Fruit fly (Drosophila melanogaster) whole organism, pupa: ENCODE data around the gene CROT.

Experiments
- CG10348 ChIP-seq: fragments of 200-800 bp; sonication (Bioruptor generic); IDR thresholded peaks from 2 replicates; pipeline ENCODE4 v1.3.6; 2022; ENCODE audit warnings: missing biosample characterization, missing genetic modification characterization
- CG12605 ChIP-seq: fragments of 200-800 bp; sonication (Bioruptor generic); IDR thresholded peaks from 2 replicates; pipeline ENCODE4 v1.3.6; 2022; ENCODE audit warnings: missing biosample characterization, missing genetic modification characterization
- CG13204 ChIP-seq: fragments of 200-800 bp; sonication (Bioruptor generic); optimal IDR thresholded peaks from 2 replicates; lab custom pipeline; 2018; ENCODE audit warnings: missing biosample characterization, mild to moderate bottlenecking, missing genetic modification characterization, moderate library complexity
- CG14655 ChIP-seq: fragments of 200-800 bp; sonication (Bioruptor generic); optimal IDR thresholded peaks from 3 replicates; lab custom pipeline; 2017; ENCODE audit warnings: mild to moderate bottlenecking, missing biosample characterization, missing genetic modification reagents, missing genetic modification characterization
- CG15710 ChIP-seq: fragments of 200-800 bp; sonication (Bioruptor generic); optimal IDR thresholded peaks from 2 replicates; lab custom pipeline; 2018; ENCODE audit warnings: missing biosample characterization, mild to moderate bottlenecking, missing genetic modification characterization, moderate library complexity
- CG17806 ChIP-seq: fragments of 200-800 bp; sonication (Bioruptor generic); optimal IDR thresholded peaks from 2 replicates; lab custom pipeline; 2018; ENCODE audit warnings: missing biosample characterization, mild to moderate bottlenecking, missing genetic modification characterization, moderate library complexity
- CG32121 ChIP-seq: fragments of 200-800 bp; sonication (Bioruptor generic); IDR thresholded peaks from 2 replicates; pipeline ENCODE4 v1.3.6; 2022; ENCODE audit warnings: missing biosample characterization, missing genetic modification characterization
- CG34367 ChIP-seq: fragments of 200-800 bp; sonication (Bioruptor generic); optimal IDR thresholded peaks from 2 replicates; lab custom pipeline; 2018; ENCODE audit warnings: missing biosample characterization, mild to moderate bottlenecking, missing genetic modification characterization
- CG4496 ChIP-seq: fragments of 200-800 bp; sonication (Bioruptor generic); IDR thresholded peaks from 3 replicates; pipeline ENCODE4 v1.3.6; 2022; ENCODE audit warnings: missing biosample characterization, missing genetic modification characterization
- CG8159 ChIP-seq: fragments of 200-800 bp; sonication (Bioruptor generic); optimal IDR thresholded peaks from 3 replicates; lab custom pipeline; 2018; ENCODE audit warnings: missing biosample characterization, mild to moderate bottlenecking, missing genetic modification characterization, moderate library complexity
- CG8301 ChIP-seq: fragments of 200-800 bp; sonication (Bioruptor generic); optimal IDR thresholded peaks from 2 replicates; lab custom pipeline; 2018; ENCODE audit warnings: missing biosample characterization, mild to moderate bottlenecking, missing genetic modification characterization
- CG9948 ChIP-seq: fragments of 200-800 bp; sonication (Bioruptor generic); optimal IDR thresholded peaks from 2 replicates; lab custom pipeline; 2018; ENCODE audit warnings: missing biosample characterization, mild to moderate bottlenecking, missing genetic modification characterization, moderate library complexity
- D1 ChIP-seq: fragments of 200-800 bp; sonication (Bioruptor generic); optimal IDR thresholded peaks from 2 replicates; lab custom pipeline; 2018; ENCODE audit warnings: missing biosample characterization, mild to moderate bottlenecking, missing genetic modification characterization, moderate library complexity
- EcR ChIP-seq: fragments of 200-800 bp; sonication (Bioruptor generic); optimal IDR thresholded peaks from 3 replicates; lab custom pipeline; 2019; ENCODE audit warnings: missing biosample characterization, missing genetic modification characterization, mild to moderate bottlenecking, moderate library complexity, missing genetic modification reagents
- Ets98B ChIP-seq: fragments of 200-800 bp; sonication (Bioruptor generic); IDR thresholded peaks from 2 replicates; pipeline ENCODE4 v1.3.6; 2022; ENCODE audit warnings: missing biosample characterization, missing genetic modification characterization
- Pif1A ChIP-seq: fragments of 200-800 bp; sonication (Bioruptor generic); optimal IDR thresholded peaks from 3 replicates; lab custom pipeline; 2016; ENCODE audit warnings: missing biosample characterization, missing genetic modification characterization
- Pif1B ChIP-seq: fragments of 200-800 bp; sonication (Bioruptor generic); optimal IDR thresholded peaks from 3 replicates; lab custom pipeline; 2016; ENCODE audit warnings: missing biosample characterization, missing genetic modification characterization
- Snoo ChIP-seq: fragments of 200-800 bp; sonication (Bioruptor generic); optimal IDR thresholded peaks from 3 replicates; lab custom pipeline; 2017; ENCODE audit warnings: missing biosample characterization, mild to moderate bottlenecking, missing genetic modification characterization, inconsistent platforms
- fd96Ca ChIP-seq: fragments of 200-800 bp; sonication (Bioruptor generic); IDR thresholded peaks from 3 replicates; pipeline ENCODE4 v1.3.6; 2022; ENCODE audit warnings: missing biosample characterization, missing genetic modification characterization
- gl ChIP-seq: fragments of 200-800 bp; sonication (Bioruptor generic); optimal IDR thresholded peaks from 2 replicates; lab custom pipeline; 2018; ENCODE audit warnings: missing biosample characterization, mild to moderate bottlenecking, missing genetic modification characterization
- rn ChIP-seq: fragments of 200-800 bp; sonication (Bioruptor generic); IDR thresholded peaks from 2 replicates; pipeline ENCODE4 v1.3.6; 2022; ENCODE audit warnings: missing biosample characterization, missing genetic modification characterization

The CROT gene

dm6 chr3R:27736367-27737005, 29.9 kb upstream of the CROT start, which contains the start of gene Ets98B:
Ets98B (plus strand) TSS chr3R:27736538.
- TF ChIP-seq CG13204 (GFP tag; lab: Kevin White, UChicago) (peak; percentile 43), Pif1A (GFP tag; lab: Kevin White, UChicago) (no peak), rn (GFP tag; lab: Robert Waterston, UW) (no peak), CG4496 (peak; percentile 71), Pif1B (GFP tag; lab: Kevin White, UChicago) (peak; percentile 30), D1 (tag; lab: Kevin White, UChicago) (no peak), CG15710 (tag; lab: Kevin White, UChicago) (no peak), CG14655 (no peak), Ets98B (GFP tag; lab: Robert Waterston, UW) (0 out of 2 replicates have a peak, but pooled peaks have one; percentile 52), fd96Ca (GFP tag; lab: Robert Waterston, UW) (0 out of 3 replicates have a peak, but pooled peaks have one; percentile 30), CG32121 (no peak), CG34367 (no peak), CG8159 (tag; lab: Kevin White, UChicago) (peak; percentile 17), CG8301 (tag; lab: Kevin White, UChicago) (no peak), CG12605 (GFP tag; lab: Robert Waterston, UW) (no peak), CG17806 (tag; lab: Kevin White, UChicago) (no peak), CG10348 (GFP tag; lab: Robert Waterston, UW) (no peak), EcR (GFP tag; lab: Kevin White, UChicago) (no peak)

DNA sequence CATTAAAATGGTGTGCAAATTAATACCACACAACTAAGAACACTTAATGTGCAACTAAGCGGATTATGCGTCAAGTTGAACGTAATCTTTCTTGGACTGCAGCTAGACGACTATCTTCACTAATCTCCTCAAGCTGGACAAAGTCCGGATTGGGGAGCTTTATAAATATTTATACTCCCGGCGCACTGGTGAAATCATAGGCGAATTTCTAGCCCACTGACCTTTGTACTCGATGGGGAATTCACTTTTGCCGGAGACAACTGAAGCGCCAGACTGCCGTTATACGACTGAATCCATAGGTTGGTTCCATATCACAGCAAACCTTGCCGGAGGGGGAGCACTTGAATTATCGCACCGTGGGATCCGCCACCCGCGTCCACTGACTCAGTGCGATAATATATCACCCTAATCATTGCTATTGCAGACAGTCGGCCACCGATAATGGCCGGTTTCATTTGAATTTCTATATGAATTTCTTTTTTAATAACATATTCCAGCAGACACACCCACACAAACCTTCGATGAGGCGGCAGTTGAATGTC, 441 bp downstream of the CROT start:
- TF ChIP-seq CG8159 (tag; lab: Kevin White, UChicago) (no peak), CG8301 (tag; lab: Kevin White, UChicago) (peak; percentile 27), CG14655 (no peak), CG4496 (no peak), CG10348 (GFP tag; lab: Robert Waterston, UW) (no peak), CG32121 (no peak), CG34367 (no peak), gl (tag; lab: Kevin White, UChicago) (peak; percentile 19), CG15710 (tag; lab: Kevin White, UChicago) (no peak), fd96Ca (GFP tag; lab: Robert Waterston, UW) (peak; percentile 38; the same call in 1 of the 3 replicates), CG12605 (GFP tag; lab: Robert Waterston, UW) (no peak), Ets98B (GFP tag; lab: Robert Waterston, UW) (0 out of 2 replicates have a peak, but pooled peaks have one; percentile 33), CG9948 (tag; lab: Kevin White, UChicago) (no peak), D1 (tag; lab: Kevin White, UChicago) (no peak)

dm6 chr3R:27700229-27700573, 6.3 kb downstream of the CROT start, which contains the start of gene btz:
btz (plus strand) TSS chr3R:27700361.
- TF ChIP-seq CG12605 (GFP tag; lab: Robert Waterston, UW): no peak
- TF ChIP-seq Pif1A (GFP tag; lab: Kevin White, UChicago): no peak
- TF ChIP-seq EcR (GFP tag; lab: Kevin White, UChicago): no peak
- TF ChIP-seq CG4496: no peak
- no peak for TF ChIP-seq CG9948 (tag; lab: Kevin White, UChicago)
- no peak for TF ChIP-seq CG34367
- no peak for TF ChIP-seq CG17806 (tag; lab: Kevin White, UChicago)
- TF ChIP-seq CG8159 (tag; lab: Kevin White, UChicago): no peak
- TF ChIP-seq Pif1B (GFP tag; lab: Kevin White, UChicago): no peak
- TF ChIP-seq CG32121: no peak
- TF ChIP-seq Snoo: no peak
- TF ChIP-seq rn (GFP tag; lab: Robert Waterston, UW): no peak
- TF ChIP-seq D1 (tag; lab: Kevin White, UChicago): no peak
- no peak for TF ChIP-seq CG8301 (tag; lab: Kevin White, UChicago)
- no peak for TF ChIP-seq CG13204 (GFP tag; lab: Kevin White, UChicago)

dm6 chr3R:27699540-27700228, 6.9 kb downstream of the CROT start, which contains the start of gene ALiX:
ALiX (minus strand) TSS chr3R:27700110.
- TF ChIP-seq CG8301 (tag; lab: Kevin White, UChicago) (no peak), D1 (tag; lab: Kevin White, UChicago) (no peak), CG4496 (0 out of 3 replicates have a peak, but pooled peaks have one; percentile 23), CG17806 (tag; lab: Kevin White, UChicago) (no peak), CG15710 (tag; lab: Kevin White, UChicago) (no peak)

DNA sequence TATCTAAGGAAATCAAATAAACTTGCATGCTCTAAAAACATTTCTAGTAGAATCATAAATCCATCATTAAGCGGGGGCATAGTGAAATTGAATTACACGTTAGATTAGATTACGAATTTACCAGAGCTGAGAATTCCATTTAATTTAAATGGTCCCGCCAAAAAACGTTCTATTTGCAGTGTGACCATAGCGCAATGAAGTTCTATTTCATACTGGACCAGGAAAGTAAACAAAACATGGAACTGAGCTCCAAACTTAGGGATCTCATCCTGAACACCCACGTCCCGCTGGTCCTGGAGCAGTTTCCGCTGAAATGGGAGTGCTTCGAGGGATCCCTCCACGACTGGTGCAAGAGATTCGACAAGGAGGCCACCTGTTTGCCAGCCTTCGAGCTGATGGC, 11.5 kb downstream of the CROT start, which contains the start of gene HSPBAP1:
Gene HSPBAP1 (plus strand): TSS at position 217 of the 400 bp plus-strand sequence.
- TF ChIP-seq CG4496 (0 out of 3 replicates have a peak, but pooled peaks have one; percentile 16), CG15710 (tag; lab: Kevin White, UChicago) (no peak)

dm6 chr3R:27694583-27694982, 12.0 kb downstream of the CROT start, which contains the start of gene Acp98AB:
Acp98AB (plus strand) TSS chr3R:27694883.
- no peak for TF ChIP-seq CG4496
- no peak for TF ChIP-seq CG9948 (tag; lab: Kevin White, UChicago)
- TF ChIP-seq fd96Ca (GFP tag; lab: Robert Waterston, UW): no peak
- no peak for TF ChIP-seq D1 (tag; lab: Kevin White, UChicago)
- no peak for TF ChIP-seq Pif1B (GFP tag; lab: Kevin White, UChicago)
- no peak for TF ChIP-seq CG10348 (GFP tag; lab: Robert Waterston, UW)
- no peak for TF ChIP-seq CG14655
- TF ChIP-seq CG12605 (GFP tag; lab: Robert Waterston, UW): no peak
- no peak for TF ChIP-seq CG34367
- TF ChIP-seq Ets98B (GFP tag; lab: Robert Waterston, UW): no peak
- no peak for TF ChIP-seq gl (tag; lab: Kevin White, UChicago)
- TF ChIP-seq, all 21 proteins: peak for 0
